Fruit fly (Drosophila melanogaster): Measurements from ENCODE around the gene PolA2.

DNA sequence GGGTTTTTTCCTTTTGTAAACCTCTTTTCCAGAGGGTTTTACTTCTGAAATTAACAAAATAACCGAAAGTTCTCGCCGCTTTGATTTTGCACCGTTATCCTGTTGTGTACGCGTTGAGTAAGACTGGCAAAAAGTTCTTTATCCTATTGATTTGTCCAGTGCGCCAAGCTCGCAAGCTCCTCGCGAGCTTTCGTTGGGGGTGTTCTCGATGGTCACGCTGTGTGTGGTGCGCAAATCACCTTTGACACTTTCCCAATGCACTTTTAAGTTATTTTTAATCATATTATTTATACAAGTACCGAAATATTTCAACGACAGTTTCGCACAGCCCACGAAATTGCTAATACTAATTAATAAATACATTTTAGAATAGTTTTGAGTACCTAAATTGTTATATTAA lies 983 bp upstream of the PolA2 start:
- TF ChIP-seq NfI (GFP tag; optimal IDR thresholded peaks at IDR 0.05) (no peak), lola (GFP tag; optimal IDR thresholded peaks at IDR 0.05) (no peak), Fer3 (tag; optimal IDR thresholded peaks at IDR 0.05) (no peak), HLHmδ (GFP tag; optimal IDR thresholded peaks at IDR 0.05) (no peak), CG2199 (GFP tag; IDR thresholded peaks at IDR 0.05) (no peak), peb (GFP tag; IDR thresholded peaks at IDR 0.05) (no peak), kah (GFP tag; optimal IDR thresholded peaks at IDR 0.05) (no peak), CG6254 (GFP tag; optimal IDR thresholded peaks at IDR 0.05) (no peak), Hey (tag; optimal IDR thresholded peaks at IDR 0.05) (no peak), H2.0 (GFP tag; IDR thresholded peaks at IDR 0.05) (no peak), Atf6 (GFP tag; IDR thresholded peaks at IDR 0.05) (no peak), CG7556 (GFP tag; optimal IDR thresholded peaks at IDR 0.05) (no peak)

Measured in whole organism, embryonic.